Fruit fly (Drosophila melanogaster) whole organism, adult: ENCODE results near the gene CG32984.

Experiments used
- CG11617 ChIP-seq: fragments of 200-800 bp; sonication (Bioruptor generic); optimal IDR thresholded peaks from 2 replicates; lab custom pipeline; 2017; ENCODE audit warnings: mild to moderate bottlenecking, missing biosample characterization, missing genetic modification reagents, missing genetic modification characterization
- CG12768 ChIP-seq: fragments of 200-800 bp; sonication (Bioruptor generic); optimal IDR thresholded peaks from 2 replicates; lab custom pipeline; 2017; ENCODE audit warnings: missing biosample characterization, missing genetic modification characterization, mild to moderate bottlenecking, moderate library complexity, missing genetic modification reagents
- CG14711 ChIP-seq: fragments of 200-800 bp; sonication (Bioruptor generic); optimal IDR thresholded peaks from 2 replicates; lab custom pipeline; 2018; ENCODE audit warnings: missing biosample characterization, mild to moderate bottlenecking, missing genetic modification characterization, moderate library complexity
- CG1620 ChIP-seq: fragments of 200-800 bp; sonication (Bioruptor generic); optimal IDR thresholded peaks from 2 replicates; lab custom pipeline; 2016; ENCODE audit warnings: missing biosample characterization, missing genetic modification characterization
- CG33017 ChIP-seq: fragments of 200-800 bp; sonication (Bioruptor generic); optimal IDR thresholded peaks from 2 replicates; lab custom pipeline; 2018; ENCODE audit warnings: missing biosample characterization, mild to moderate bottlenecking, missing genetic modification characterization, moderate library complexity
- CG5204 ChIP-seq: fragments of 200-800 bp; sonication (Bioruptor generic); optimal IDR thresholded peaks from 2 replicates; lab custom pipeline; 2016; ENCODE audit warnings: missing biosample characterization, missing genetic modification characterization
- CG7045 ChIP-seq: fragments of 200-800 bp; sonication (Bioruptor generic); optimal IDR thresholded peaks from 2 replicates; lab custom pipeline; 2017; ENCODE audit warnings: missing biosample characterization, mild to moderate bottlenecking, missing genetic modification characterization
- CG7101 ChIP-seq: fragments of 200-800 bp; sonication (Bioruptor generic); optimal IDR thresholded peaks from 2 replicates; lab custom pipeline; 2018; ENCODE audit warnings: missing biosample characterization, mild to moderate bottlenecking, missing genetic modification characterization, moderate library complexity
- Clk ChIP-seq: fragments of 200-800 bp; sonication (Bioruptor generic); optimal IDR thresholded peaks from 2 replicates; lab custom pipeline; 2017; ENCODE audit warnings: missing biosample characterization, missing genetic modification characterization
- Crg-1 ChIP-seq: fragments of 200-800 bp; sonication (Bioruptor generic); optimal IDR thresholded peaks from 2 replicates; lab custom pipeline; 2016; ENCODE audit warnings: missing biosample characterization, missing genetic modification characterization
- Hr96 ChIP-seq: fragments of 200-800 bp; sonication (Bioruptor generic); optimal IDR thresholded peaks from 2 replicates; lab custom pipeline; 2016; ENCODE audit warnings: missing biosample characterization, missing genetic modification characterization
- Mnt ChIP-seq: fragments of 200-800 bp; sonication (Bioruptor generic); optimal IDR thresholded peaks from 2 replicates; lab custom pipeline; 2016; ENCODE audit warnings: missing biosample characterization, mild to moderate bottlenecking, missing genetic modification characterization
- bab1 ChIP-seq: fragments of 200-800 bp; sonication (Bioruptor generic); optimal IDR thresholded peaks from 3 replicates; lab custom pipeline; 2019; ENCODE audit warnings: missing biosample characterization, mild to moderate bottlenecking, missing genetic modification characterization, moderate library complexity
- cic ChIP-seq: fragments of 200-800 bp; sonication (Bioruptor generic); optimal IDR thresholded peaks from 2 replicates; lab custom pipeline; 2017; ENCODE audit warnings: missing biosample characterization, mild to moderate bottlenecking, missing genetic modification characterization, moderate library complexity
- cnc ChIP-seq, 2 experiments: fragments of >200 bp; optimal IDR thresholded peaks; 2 replicates each; lab custom pipeline; 2017
- kay ChIP-seq: fragments of 200-800 bp; sonication (Bioruptor generic); peaks from one replicate; lab custom pipeline; 2016; ENCODE audit warnings: missing biosample characterization, missing genetic modification characterization, borderline replicate concordance
- ovo ChIP-seq: fragments of 200-800 bp; sonication (Bioruptor generic); optimal IDR thresholded peaks from 2 replicates; lab custom pipeline; 2016; ENCODE audit warnings: missing biosample characterization, missing genetic modification characterization
- pad ChIP-seq: fragments of 200-800 bp; sonication (Bioruptor generic); optimal IDR thresholded peaks from 3 replicates; lab custom pipeline; 2017; ENCODE audit warnings: missing biosample characterization, missing genetic modification characterization, mild to moderate bottlenecking, moderate library complexity, missing genetic modification reagents
- tj ChIP-seq: fragments of 200-800 bp; sonication (Bioruptor generic); optimal IDR thresholded peaks from 3 replicates; lab custom pipeline; 2017; ENCODE audit warnings: missing biosample characterization, mild to moderate bottlenecking, missing genetic modification characterization, moderate library complexity
- toe ChIP-seq: fragments of 200-800 bp; sonication (Bioruptor generic); optimal IDR thresholded peaks from 2 replicates; lab custom pipeline; 2016; ENCODE audit warnings: missing biosample characterization, missing genetic modification characterization

The CG32984 gene

dm6 chr2L:8933710-8934242, 31.0 kb upstream of the CG32984 start, which contains the start of gene Tsp29Fa:
TSS of gene Tsp29Fa (plus strand) at chr2L:8933962.
- TF ChIP-seq cic (GFP tag; lab: Kevin White, UChicago) (peak; percentile 63), CG12768 (no peak), cnc (optimal IDR thresholded peaks at IDR 0.05; lab: Kevin White, UChicago) (no peak), CG5204 (GFP tag; lab: Kevin White, UChicago) (no peak), kay (GFP tag; lab: Kevin White, UChicago) (peak; percentile 78)

- TF ChIP-seq CG7101 (tag; lab: Kevin White, UChicago): peak; percentile 86
- no peak for TF ChIP-seq bab1 (GFP tag; lab: Kevin White, UChicago)
- no peak for TF ChIP-seq cic (GFP tag; lab: Kevin White, UChicago)
- no peak for TF ChIP-seq kay (GFP tag; lab: Kevin White, UChicago)
- TF ChIP-seq CG11617 (GFP tag; lab: Kevin White, UChicago): peak; percentile 88
- peak; percentile 73 for TF ChIP-seq Clk
- peak; percentile 24 for TF ChIP-seq Mnt
- TF ChIP-seq ovo: peak; percentile 19
- TF ChIP-seq CG5204 (GFP tag; lab: Kevin White, UChicago): peak; percentile 90
- peak; percentile 69 for TF ChIP-seq CG14711 (tag; lab: Kevin White, UChicago)
- peak; percentile 82 for TF ChIP-seq toe
- peak; percentile 89 for TF ChIP-seq CG33017 (tag; lab: Kevin White, UChicago)
- peak; percentile 35 for TF ChIP-seq CG1620 (GFP tag; lab: Kevin White, UChicago)
- peak; percentile 81 for TF ChIP-seq Hr96
- peak; percentile 40 for TF ChIP-seq tj (GFP tag; lab: Kevin White, UChicago)
- TF ChIP-seq cnc (optimal IDR thresholded peaks at IDR 0.05; lab: Kevin White, UChicago): no peak
- TF ChIP-seq Crg-1 (GFP tag; lab: Kevin White, UChicago): no peak
- peak; percentile 87 for TF ChIP-seq CG7045 (GFP tag; lab: Kevin White, UChicago)
- TF ChIP-seq pad (GFP tag; lab: Kevin White, UChicago): peak; percentile 57
- peak; percentile 90 for TF ChIP-seq CG12768
These were observed 27.8 kb upstream of the CG32984 start, which contains the start of gene Tsp29Fb for dm6 chr2L:8937003-8937402. TSS of gene Tsp29Fb (plus strand) at chr2L:8937390.

dm6 chr2L:8937837-8938413, 26.8 kb upstream of the CG32984 start:
- TF ChIP-seq CG11617 (GFP tag; lab: Kevin White, UChicago) (peak; percentile 33), CG12768 (peak; percentile 57), Mnt (peak; percentile 32), Clk (no peak), CG7045 (GFP tag; lab: Kevin White, UChicago) (peak; percentile 57), ovo (peak; percentile 54), CG14711 (tag; lab: Kevin White, UChicago) (peak; percentile 50), kay (GFP tag; lab: Kevin White, UChicago) (peak; percentile 95), pad (GFP tag; lab: Kevin White, UChicago) (peak; percentile 12), CG33017 (tag; lab: Kevin White, UChicago) (peak; percentile 68), CG7101 (tag; lab: Kevin White, UChicago) (peak; percentile 84), Crg-1 (GFP tag; lab: Kevin White, UChicago) (peak; percentile 57), toe (peak; percentile 41), cnc (optimal IDR thresholded peaks at IDR 0.05; lab: Kevin White, UChicago) (no peak), CG5204 (GFP tag; lab: Kevin White, UChicago) (no peak)

- TF ChIP-seq CG7101 (tag; lab: Kevin White, UChicago) (no peak), CG5204 (GFP tag; lab: Kevin White, UChicago) (no peak), Hr96 (no peak), ovo (no peak), kay (GFP tag; lab: Kevin White, UChicago) (no peak)
These were observed 24.1 kb upstream of the CG32984 start for dm6 chr2L:8940680-8941079.

dm6 chr2L:8941736-8942337, 22.9 kb upstream of the CG32984 start, which contains the start of gene Argl:
TSS of gene Argl (minus strand) at chr2L:8942105.
- TF ChIP-seq CG7101 (tag; lab: Kevin White, UChicago) (peak; percentile 3), CG33017 (tag; lab: Kevin White, UChicago) (peak; percentile 66), pad (GFP tag; lab: Kevin White, UChicago) (no peak), Crg-1 (GFP tag; lab: Kevin White, UChicago) (no peak), CG7045 (GFP tag; lab: Kevin White, UChicago) (peak; percentile 31), cic (GFP tag; lab: Kevin White, UChicago) (peak; percentile 93), Mnt (peak; percentile 29), Clk (no peak), CG5204 (GFP tag; lab: Kevin White, UChicago) (peak; percentile 31), kay (GFP tag; lab: Kevin White, UChicago) (peak; percentile 96), bab1 (GFP tag; lab: Kevin White, UChicago) (no peak), tj (GFP tag; lab: Kevin White, UChicago) (peak; percentile 14), CG12768 (peak; percentile 46), toe (peak; percentile 8), CG1620 (GFP tag; lab: Kevin White, UChicago) (no peak), CG14711 (tag; lab: Kevin White, UChicago) (peak; percentile 31), Hr96 (peak; percentile 35), ovo (no peak), cnc (optimal IDR thresholded peaks at IDR 0.05; lab: Kevin White, UChicago) (no peak), CG11617 (GFP tag; lab: Kevin White, UChicago) (peak; percentile 27)
